Fruit fly (Drosophila melanogaster) whole organism, embryonic: ENCODE data around the gene CG43355.

Experiments
- Awh ChIP-seq: fragments of 200-800 bp; sonication (Bioruptor generic); IDR thresholded peaks from 2 replicates; pipeline ENCODE4, ENCODE4 v1.3.6; 2022; ENCODE audit warnings: missing biosample characterization, missing genetic modification characterization
- CG10543 ChIP-seq: fragments of 200-800 bp; sonication (Bioruptor generic); optimal IDR thresholded peaks from 3 replicates; lab custom pipeline; 2017; ENCODE audit warnings: missing biosample characterization, mild to moderate bottlenecking, missing genetic modification characterization, moderate library complexity
- CG10979 ChIP-seq: fragments of 200-800 bp; sonication (Bioruptor generic); optimal IDR thresholded peaks from 2 replicates; lab custom pipeline; 2018; ENCODE audit warnings: missing biosample characterization, mild to moderate bottlenecking, missing genetic modification characterization, moderate library complexity
- CG12391 ChIP-seq: fragments of 200-800 bp; sonication (Bioruptor generic); optimal IDR thresholded peaks from 3 replicates; lab custom pipeline; 2018; ENCODE audit warnings: missing biosample characterization, mild to moderate bottlenecking, missing genetic modification characterization, moderate library complexity
- CG12659 ChIP-seq: fragments of 200-800 bp; sonication (Bioruptor generic); optimal IDR thresholded peaks from 3 replicates; lab custom pipeline; 2017; ENCODE audit warnings: mild to moderate bottlenecking, missing biosample characterization, missing genetic modification reagents, missing genetic modification characterization
- CG14441 ChIP-seq: fragments of 200-800 bp; sonication (Bioruptor generic); IDR thresholded peaks from 2 replicates; pipeline ENCODE4 v1.3.6; 2022; ENCODE audit warnings: missing biosample characterization, missing genetic modification characterization
- CG1529 ChIP-seq: fragments of 200-800 bp; sonication (Bioruptor generic); optimal IDR thresholded peaks from 3 replicates; lab custom pipeline; 2018; ENCODE audit warnings: missing biosample characterization, missing genetic modification characterization
- CG1647 ChIP-seq: fragments of 200-800 bp; sonication (Bioruptor generic); optimal IDR thresholded peaks from 3 replicates; lab custom pipeline; 2016; ENCODE audit warnings: missing biosample characterization, missing genetic modification characterization
- CG2199 ChIP-seq: fragments of 200-800 bp; sonication (Bioruptor generic); IDR thresholded peaks from 3 replicates; pipeline ENCODE4 v1.3.6; 2022; ENCODE audit warnings: missing biosample characterization, missing genetic modification characterization
- CG2678 ChIP-seq: fragments of 200-800 bp; sonication (Bioruptor generic); optimal IDR thresholded peaks from 3 replicates; lab custom pipeline; 2019; ENCODE audit warnings: missing biosample characterization, mild to moderate bottlenecking, missing genetic modification characterization, moderate library complexity
- CG3995 ChIP-seq: fragments of 200-800 bp; sonication (Bioruptor generic); optimal IDR thresholded peaks from 3 replicates; lab custom pipeline; 2016; ENCODE audit warnings: missing biosample characterization, missing genetic modification characterization
- CG4360 ChIP-seq: fragments of 200-800 bp; sonication (Bioruptor generic); IDR thresholded peaks from 2 replicates; pipeline ENCODE4 v1.3.6; 2022; ENCODE audit warnings: missing biosample characterization, missing genetic modification characterization
- CG43689 ChIP-seq: fragments of 200-800 bp; sonication (Bioruptor generic); IDR thresholded peaks from 2 replicates; pipeline ENCODE4 v1.3.6; 2022; ENCODE audit warnings: missing biosample characterization, missing genetic modification characterization
- CG5180 ChIP-seq: fragments of 200-800 bp; sonication (Bioruptor generic); optimal IDR thresholded peaks from 3 replicates; lab custom pipeline; 2017; ENCODE audit warnings: missing biosample characterization, missing genetic modification characterization, mild to moderate bottlenecking, moderate library complexity, missing genetic modification reagents
- CG5245 ChIP-seq: fragments of 200-800 bp; sonication (Bioruptor generic); optimal IDR thresholded peaks from 3 replicates; lab custom pipeline; 2016; ENCODE audit warnings: missing biosample characterization, missing genetic modification characterization
- CG6175 ChIP-seq: fragments of 200-800 bp; sonication (Bioruptor generic); IDR thresholded peaks from 3 replicates; pipeline ENCODE4 v1.3.6; 2022; ENCODE audit warnings: missing biosample characterization, missing genetic modification characterization
- CG6791 ChIP-seq: fragments of 200-800 bp; sonication (Bioruptor generic); IDR thresholded peaks from 3 replicates; pipeline ENCODE4 v1.3.6; 2022; ENCODE audit warnings: missing biosample characterization, missing genetic modification characterization; ENCODE audit not compliant: partially characterized antibody
- CG9797 ChIP-seq: fragments of 200-800 bp; sonication (Bioruptor generic); optimal IDR thresholded peaks from 3 replicates; lab custom pipeline; 2018; ENCODE audit warnings: missing biosample characterization, mild to moderate bottlenecking, missing genetic modification characterization
- Camta ChIP-seq: fragments of 200-800 bp; sonication (Bioruptor generic); optimal IDR thresholded peaks from 2 replicates; lab custom pipeline; 2016; ENCODE audit warnings: missing biosample characterization, missing genetic modification characterization
- Deaf1 ChIP-seq: fragments of 200-800 bp; optimal IDR thresholded peaks from 3 replicates; lab custom pipeline; 2019; ENCODE audit warnings: missing biosample characterization, mild to moderate bottlenecking, missing genetic modification characterization, moderate library complexity
- HLH54F ChIP-seq: fragments of 200-800 bp; sonication (Bioruptor generic); optimal IDR thresholded peaks from 3 replicates; lab custom pipeline; 2016; ENCODE audit warnings: missing biosample characterization, missing genetic modification characterization
- Hand ChIP-seq: fragments of 200-800 bp; sonication (Bioruptor generic); optimal IDR thresholded peaks from 2 replicates; lab custom pipeline; 2017; ENCODE audit warnings: mild to moderate bottlenecking, missing biosample characterization, missing genetic modification reagents, missing genetic modification characterization
- Hey ChIP-seq: fragments of 200-800 bp; sonication (Bioruptor generic); optimal IDR thresholded peaks from 3 replicates; lab custom pipeline; 2018; ENCODE audit warnings: missing biosample characterization, mild to moderate bottlenecking, missing genetic modification characterization
- Sox102F ChIP-seq: fragments of 200-800 bp; sonication (Bioruptor generic); optimal IDR thresholded peaks from 2 replicates; lab custom pipeline; 2018; ENCODE audit warnings: missing biosample characterization, mild to moderate bottlenecking, missing genetic modification characterization, moderate library complexity
- Taf1 ChIP-seq: fragments of 200-800 bp; sonication (Bioruptor generic); IDR thresholded peaks from 2 replicates; pipeline ENCODE4 v1.3.6; 2022; ENCODE audit warnings: missing biosample characterization, missing genetic modification characterization
- Xbp1 ChIP-seq: fragments of 200-800 bp; sonication (Bioruptor generic); optimal IDR thresholded peaks from 3 replicates; lab custom pipeline; 2016; ENCODE audit warnings: missing biosample characterization, mild to moderate bottlenecking, missing genetic modification characterization
- abd-A ChIP-seq: fragments of 200-800 bp; sonication (Bioruptor generic); optimal IDR thresholded peaks from 3 replicates; lab custom pipeline; 2019; ENCODE audit warnings: missing biosample characterization, mild to moderate bottlenecking, missing genetic modification characterization, moderate library complexity
- al ChIP-seq: fragments of 200-800 bp; sonication (Bioruptor generic); IDR thresholded peaks from 2 replicates; pipeline ENCODE4 v1.3.6; 2022; ENCODE audit warnings: missing biosample characterization, missing genetic modification characterization
- ap ChIP-seq: fragments of 200-800 bp; sonication (Bioruptor generic); IDR thresholded peaks from 2 replicates; pipeline ENCODE4 v1.3.6; 2022; ENCODE audit warnings: missing biosample characterization, missing genetic modification characterization
- ara ChIP-seq: fragments of 200-800 bp; sonication (Bioruptor generic); IDR thresholded peaks from 2 replicates; pipeline ENCODE4 v1.3.6; 2022; ENCODE audit warnings: missing biosample characterization, missing genetic modification characterization
- ase ChIP-seq: fragments of 200-800 bp; sonication (Bioruptor generic); IDR thresholded peaks from 3 replicates; pipeline ENCODE4 v1.3.6; 2022; ENCODE audit warnings: missing biosample characterization, missing genetic modification characterization
- br ChIP-seq: fragments of >200 bp; optimal IDR thresholded peaks from 2 replicates; lab custom pipeline; 2017
- chn ChIP-seq: fragments of 200-800 bp; sonication (Bioruptor generic); optimal IDR thresholded peaks from 2 replicates; lab custom pipeline; 2016; ENCODE audit warnings: missing biosample characterization, missing genetic modification characterization
- emc ChIP-seq: fragments of 200-800 bp; sonication (Bioruptor generic); optimal IDR thresholded peaks from 2 replicates; lab custom pipeline; 2016; ENCODE audit warnings: missing biosample characterization, missing genetic modification characterization
- en ChIP-seq: fragments of 200-800 bp; sonication (Bioruptor generic); optimal IDR thresholded peaks from 2 replicates; lab custom pipeline; 2016; ENCODE audit warnings: missing biosample characterization, missing genetic modification characterization
- ham ChIP-seq: fragments of 200-800 bp; sonication (Bioruptor generic); IDR thresholded peaks from 2 replicates; pipeline ENCODE4 v1.3.6; 2022; ENCODE audit warnings: missing biosample characterization, missing genetic modification characterization
- her ChIP-seq: fragments of 200-800 bp; sonication (Bioruptor generic); optimal IDR thresholded peaks from 2 replicates; lab custom pipeline; 2016; ENCODE audit warnings: missing biosample characterization, missing genetic modification characterization
- kni ChIP-seq: fragments of 200-800 bp; sonication (Bioruptor generic); optimal IDR thresholded peaks from 3 replicates; lab custom pipeline; 2017; ENCODE audit warnings: mild to moderate bottlenecking, missing biosample characterization, missing genetic modification reagents, missing genetic modification characterization
- lola ChIP-seq, 3 experiments: fragments of >200 bp in 2 of 3; fragments of 200-800 bp in 1 of 3; sonication (Bioruptor generic) in 1 of 3; optimal IDR thresholded peaks; 2 replicates each; lab custom pipeline; 2017 to 2019; ENCODE audit warnings: missing biosample characterization in 3 of 3, missing genetic modification characterization in 3 of 3, mild to moderate bottlenecking in 1 of 3, moderate library complexity in 1 of 3
- oc ChIP-seq: fragments of 200-800 bp; sonication (Bioruptor generic); optimal IDR thresholded peaks from 2 replicates; lab custom pipeline; 2018; ENCODE audit warnings: missing biosample characterization, mild to moderate bottlenecking, missing genetic modification characterization, moderate library complexity
- odd ChIP-seq: fragments of 200-800 bp; sonication (Bioruptor generic); optimal IDR thresholded peaks from 2 replicates; lab custom pipeline; 2017; ENCODE audit warnings: missing biosample characterization, mild to moderate bottlenecking, missing genetic modification characterization
- p53 ChIP-seq: fragments of 200-800 bp; sonication (Bioruptor generic); optimal IDR thresholded peaks from 2 replicates; lab custom pipeline; 2016; ENCODE audit warnings: missing biosample characterization, missing genetic modification characterization
- pb ChIP-seq: fragments of 200-800 bp; sonication (Bioruptor generic); optimal IDR thresholded peaks from 3 replicates; lab custom pipeline; 2016; ENCODE audit warnings: missing biosample characterization, missing genetic modification characterization
- pros ChIP-seq: fragments of 200-800 bp; sonication (Bioruptor generic); optimal IDR thresholded peaks from 3 replicates; lab custom pipeline; 2019; ENCODE audit warnings: missing biosample characterization, mild to moderate bottlenecking, missing genetic modification characterization, moderate library complexity
- rib ChIP-seq: fragments of 200-800 bp; sonication (Bioruptor generic); IDR thresholded peaks from 2 replicates; pipeline ENCODE4 v1.3.6; 2022; ENCODE audit warnings: missing biosample characterization, missing genetic modification characterization
- schlank ChIP-seq: fragments of 200-800 bp; sonication (Bioruptor generic); optimal IDR thresholded peaks from 2 replicates; lab custom pipeline; 2018; ENCODE audit warnings: missing biosample characterization, mild to moderate bottlenecking, missing genetic modification characterization
- sd ChIP-seq: fragments of 200-800 bp; sonication (Bioruptor generic); optimal IDR thresholded peaks from 3 replicates; lab custom pipeline; 2018; ENCODE audit warnings: missing biosample characterization, mild to moderate bottlenecking, missing genetic modification characterization, moderate library complexity
- seq ChIP-seq: fragments of 200-800 bp; sonication (Bioruptor generic); IDR thresholded peaks from 2 replicates; pipeline ENCODE4 v1.3.6; 2022; ENCODE audit warnings: missing biosample characterization, missing genetic modification characterization
- shn ChIP-seq: fragments of 200-800 bp; sonication (Bioruptor generic); optimal IDR thresholded peaks from 3 replicates; lab custom pipeline; 2016; ENCODE audit warnings: missing biosample characterization, missing genetic modification characterization
- so ChIP-seq: fragments of 200-800 bp; sonication (Bioruptor generic); IDR thresholded peaks from 3 replicates; pipeline ENCODE4 v1.3.6; 2022; ENCODE audit warnings: missing biosample characterization, missing genetic modification characterization
- usp ChIP-seq: fragments of >200 bp; optimal IDR thresholded peaks from 2 replicates; lab custom pipeline; 2017; ENCODE audit warnings: missing biosample characterization, missing genetic modification characterization
- vfl ChIP-seq: fragments of 200-800 bp; sonication (Bioruptor generic); optimal IDR thresholded peaks from 2 replicates; lab custom pipeline; 2016; ENCODE audit warnings: missing biosample characterization, missing genetic modification characterization
- zen ChIP-seq: fragments of 200-800 bp; sonication (Bioruptor generic); optimal IDR thresholded peaks from 3 replicates; lab custom pipeline; 2018; ENCODE audit warnings: missing biosample characterization, mild to moderate bottlenecking, missing genetic modification characterization, moderate library complexity

Gene CG43355

DNA sequence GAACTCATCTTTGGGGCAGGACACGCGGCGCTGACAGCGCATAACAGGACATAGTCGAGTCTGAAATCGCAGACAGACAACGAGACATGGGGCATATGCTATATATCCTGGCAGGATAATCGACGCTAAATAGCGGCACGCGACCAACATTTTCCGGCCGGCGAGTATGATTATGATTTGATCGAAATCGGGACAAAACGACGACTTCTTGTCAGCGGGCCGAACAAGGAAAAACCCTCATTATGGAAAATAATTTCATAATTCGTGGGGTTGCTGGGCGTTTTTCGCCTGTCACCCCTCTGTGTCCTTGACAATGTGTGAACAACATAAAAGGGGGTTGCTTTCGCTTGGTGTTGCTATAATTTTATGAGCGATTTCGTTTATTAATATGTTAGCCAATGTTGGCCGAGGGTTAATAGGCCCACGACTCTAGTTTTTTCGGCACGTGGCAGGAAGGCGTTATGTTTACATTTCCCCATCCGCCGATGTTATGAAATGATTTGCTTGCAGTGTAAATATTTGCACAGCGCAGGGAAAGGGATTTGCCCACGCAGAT is 27.8 kb upstream of the CG43355 start (continued):
- TF ChIP-seq emc (GFP tag; lab: Kevin White, UChicago): no peak
- TF ChIP-seq Camta (GFP tag; lab: Kevin White, UChicago): no peak
- no peak for TF ChIP-seq seq (GFP tag; lab: Robert Waterston, UW)
- TF ChIP-seq CG2199: no peak
- no peak for TF ChIP-seq ase (GFP tag; lab: Robert Waterston, UW)
- TF ChIP-seq Awh (GFP tag; lab: Robert Waterston, UW): no peak
- no peak for TF ChIP-seq shn (GFP tag; lab: Kevin White, UChicago)
- TF ChIP-seq Hey (tag; lab: Kevin White, UChicago): peak; percentile 94
- TF ChIP-seq Hand (GFP tag; lab: Kevin White, UChicago): no peak
- TF ChIP-seq CG12391 (tag; lab: Kevin White, UChicago): no peak
- no peak for TF ChIP-seq her (GFP tag; lab: Kevin White, UChicago)
- TF ChIP-seq ham (GFP tag; lab: Robert Waterston, UW): no peak
- no peak for TF ChIP-seq CG1647
- peak; percentile 60 for TF ChIP-seq pros (GFP tag; lab: Kevin White, UChicago)
- no peak for TF ChIP-seq zen
- no peak for TF ChIP-seq CG1529 (GFP tag; lab: Kevin White, UChicago)
- no peak for TF ChIP-seq CG5245 (GFP tag; lab: Kevin White, UChicago)
- TF ChIP-seq ara (GFP tag; lab: Robert Waterston, UW): no peak
- TF ChIP-seq CG10543 (GFP tag; lab: Kevin White, UChicago): no peak
- no peak for TF ChIP-seq CG4360 (GFP tag; lab: Robert Waterston, UW)
- no peak for TF ChIP-seq rib (GFP tag; lab: Robert Waterston, UW)
- TF ChIP-seq en (GFP tag; lab: Kevin White, UChicago): no peak
- no peak for TF ChIP-seq Xbp1
- no peak for TF ChIP-seq Sox102F (GFP tag; lab: Kevin White, UChicago)
- TF ChIP-seq Taf1: no peak
- TF ChIP-seq ap (GFP tag; lab: Robert Waterston, UW): no peak
- TF ChIP-seq schlank (tag; lab: Kevin White, UChicago): no peak
- TF ChIP-seq usp (GFP tag; lab: Kevin White, UChicago): no peak
- no peak for TF ChIP-seq CG5180 (GFP tag; lab: Kevin White, UChicago)
- TF ChIP-seq HLH54F (GFP tag; lab: Kevin White, UChicago): no peak
- no peak for TF ChIP-seq CG3995
- no peak for TF ChIP-seq CG12659 (GFP tag; lab: Kevin White, UChicago)
- no peak for TF ChIP-seq odd (GFP tag; lab: Kevin White, UChicago)
- peak; percentile 18 for TF ChIP-seq Deaf1 (tag; lab: Kevin White, UChicago)
- no peak for TF ChIP-seq chn (GFP tag; lab: Kevin White, UChicago)
- no peak for TF ChIP-seq al

DNA sequence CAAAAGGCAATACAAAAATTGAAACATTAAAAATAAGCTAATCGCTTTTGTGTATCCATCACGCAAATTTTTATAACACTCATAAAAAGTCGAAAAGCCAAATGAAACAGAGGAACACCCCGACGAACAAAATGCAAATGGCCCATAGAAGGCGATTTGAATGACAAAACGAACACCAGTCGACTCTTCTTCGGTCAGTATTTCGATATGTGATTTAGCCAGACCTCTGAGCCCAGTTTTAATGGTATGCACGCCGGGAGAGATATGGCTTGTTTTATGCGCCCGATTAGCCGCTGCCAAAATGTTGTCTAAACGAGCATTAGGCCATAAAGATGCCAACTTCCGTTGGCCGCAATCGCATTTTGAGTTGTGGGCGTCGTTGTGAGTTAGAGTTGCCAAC is 16.4 kb upstream of the CG43355 start:
- TF ChIP-seq kni (GFP tag; lab: Kevin White, UChicago) (no peak), br (no peak), CG10979 (no peak), CG6791 (no peak), so (GFP tag; lab: Robert Waterston, UW) (no peak), HLH54F (GFP tag; lab: Kevin White, UChicago) (no peak), pb (no peak), oc (no peak), CG14441 (GFP tag; lab: Robert Waterston, UW) (no peak), CG6175 (no peak), sd (peak; percentile 41), CG2678 (tag; lab: Kevin White, UChicago) (no peak), abd-A (peak; percentile 53), p53 (GFP tag; lab: Kevin White, UChicago) (no peak), CG43689 (GFP tag; lab: Robert Waterston, UW) (no peak), CG9797 (GFP tag; lab: Kevin White, UChicago) (no peak), lola (GFP tag; optimal IDR thresholded peaks at IDR 0.05; lab: Kevin White, UChicago) (no peak), vfl (GFP tag; lab: Kevin White, UChicago) (no peak)
